Worm (Caenorhabditis elegans) whole organism, L1 larva: Measurements from ENCODE around the gene rig-6.
A peak's percentile ranks its signal among the peaks of the same experiment; 100 is the strongest.

Experiments
- C04F5.9 ChIP-seq: sonication (generic microtip); optimal IDR thresholded peaks from 2 replicates; lab custom pipeline; 2016; ENCODE audit warnings: missing genetic modification characterization, missing compliant biosample characterization
- C16A3.4 ChIP-seq: fragments of 150-350 bp; optimal IDR thresholded peaks from 2 replicates; lab custom pipeline; 2014; ENCODE audit warnings: missing biosample characterization, missing genetic modification characterization
- F16B12.6 ChIP-seq: fragments of 150-350 bp; optimal IDR thresholded peaks from 2 replicates; lab custom pipeline; 2014; ENCODE audit warnings: missing biosample characterization, missing genetic modification characterization
- Y116A8C.19 ChIP-seq: sonication (generic microtip); optimal IDR thresholded peaks from 2 replicates; lab custom pipeline; 2016; ENCODE audit warnings: missing compliant biosample characterization, missing genetic modification characterization, borderline replicate concordance
- aly-2 ChIP-seq: fragments of 150-350 bp; optimal IDR thresholded peaks from 2 replicates; lab custom pipeline; 2014; ENCODE audit warnings: missing biosample characterization, missing genetic modification characterization
- ama-1 ChIP-seq: fragments of 150-350 bp; optimal IDR thresholded peaks from 2 replicates; lab custom pipeline; 2014
- ceh-63 ChIP-seq: fragments of 200-800 bp; sonication (Bioruptor generic); optimal IDR thresholded peaks from 2 replicates; lab custom pipeline; 2018; ENCODE audit warnings: mild to moderate bottlenecking, missing genetic modification characterization, missing compliant biosample characterization
- ceh-82 ChIP-seq, 3 experiments: fragments of 150-350 bp in 1 of 3; sonication (generic microtip) in 2 of 3; optimal IDR thresholded peaks; 2 replicates each; lab custom pipeline; 2014 to 2017; ENCODE audit warnings: missing biosample characterization in 3 of 3, missing genetic modification characterization in 3 of 3
- ceh-88 ChIP-seq: fragments of 200-800 bp; sonication (Bioruptor generic); IDR thresholded peaks from 2 replicates; pipeline ENCODE4 v1.3.6; 2022; ENCODE audit warnings: missing genetic modification characterization, missing compliant biosample characterization
- ceh-90 ChIP-seq: sonication (generic microtip); optimal IDR thresholded peaks from 2 replicates; lab custom pipeline; 2016; ENCODE audit warnings: missing genetic modification characterization, missing compliant biosample characterization
- dpl-1 ChIP-seq, 3 experiments: fragments of 150-350 bp in 2 of 3; sonication (generic microtip) in 1 of 3; optimal IDR thresholded peaks; 2 replicates each; lab custom pipeline; 2014 to 2017; ENCODE audit warnings: missing biosample characterization in 3 of 3, missing genetic modification characterization in 3 of 3, missing genetic modification reagents in 3 of 3
- dsc-1 ChIP-seq: sonication (generic microtip); optimal IDR thresholded peaks from 2 replicates; lab custom pipeline; 2016; ENCODE audit warnings: mild to moderate bottlenecking, missing genetic modification characterization, missing compliant biosample characterization
- efl-3 ChIP-seq: fragments of 200-800 bp; sonication (Bioruptor generic); optimal IDR thresholded peaks from 2 replicates; lab custom pipeline; 2018; ENCODE audit warnings: mild to moderate bottlenecking, missing genetic modification characterization, missing compliant biosample characterization
- egl-13 ChIP-seq: sonication (generic microtip); optimal IDR thresholded peaks from 2 replicates; lab custom pipeline; 2016; ENCODE audit warnings: missing genotype, missing genetic modification reagents, missing genetic modification characterization, missing compliant biosample characterization
- egl-27 ChIP-seq, 2 experiments: fragments of 150-350 bp in 1 of 2; sonication (generic microtip); optimal IDR thresholded peaks; 3 replicates each; lab custom pipeline; 2017 to 2018; ENCODE audit warnings: missing biosample characterization in 2 of 2, missing genetic modification characterization in 2 of 2, missing genetic modification reagents in 2 of 2
- ets-5 ChIP-seq: fragments of 200-800 bp; sonication (Bioruptor generic); IDR thresholded peaks from 2 replicates; pipeline ENCODE4 v1.3.6; 2022; ENCODE audit warnings: missing genetic modification characterization, missing compliant biosample characterization
- fkh-8 ChIP-seq: sonication (generic microtip); optimal IDR thresholded peaks from 2 replicates; lab custom pipeline; 2016; ENCODE audit warnings: mild to moderate bottlenecking, missing genetic modification characterization, missing compliant biosample characterization
- grh-1 ChIP-seq: fragments of 200-800 bp; sonication (Bioruptor generic); IDR thresholded peaks from 2 replicates; pipeline ENCODE4 v1.3.6; 2022; ENCODE audit warnings: missing genetic modification reagents, missing genetic modification characterization, missing compliant biosample characterization
- irx-1 ChIP-seq: sonication (generic microtip); optimal IDR thresholded peaks from 2 replicates; lab custom pipeline; 2016; ENCODE audit warnings: missing genetic modification characterization, missing compliant biosample characterization
- lin-13 ChIP-seq: fragments of 150-350 bp; optimal IDR thresholded peaks from 2 replicates; lab custom pipeline; 2014; ENCODE audit warnings: missing biosample characterization, missing genetic modification reagents, missing genetic modification characterization
- lin-14 ChIP-seq: fragments of 200-800 bp; sonication (Bioruptor generic); optimal IDR thresholded peaks from 2 replicates; lab custom pipeline; 2018; ENCODE audit warnings: mild to moderate bottlenecking, missing genetic modification characterization, moderate library complexity, missing compliant biosample characterization
- lir-3 ChIP-seq: sonication (generic microtip); optimal IDR thresholded peaks from 2 replicates; lab custom pipeline; 2016; ENCODE audit warnings: mild to moderate bottlenecking, missing genetic modification characterization, moderate library complexity, missing compliant biosample characterization; ENCODE audit not compliant: poor library complexity
- mab-9 ChIP-seq: fragments of 200-800 bp; sonication (Bioruptor generic); IDR thresholded peaks from 2 replicates; pipeline ENCODE4 v1.3.6; 2022; ENCODE audit warnings: missing genetic modification reagents, missing genetic modification characterization, missing compliant biosample characterization
- mdl-1 ChIP-seq, 2 experiments: fragments of 150-350 bp; optimal IDR thresholded peaks; 2 replicates each; lab custom pipeline; 2014 to 2017; ENCODE audit warnings: missing biosample characterization in 2 of 2, missing genetic modification characterization in 2 of 2, inconsistent platforms in 1 of 2
- mep-1 ChIP-seq: fragments of 150-350 bp; optimal IDR thresholded peaks from 2 replicates; lab custom pipeline; 2014; ENCODE audit warnings: missing biosample characterization, missing genetic modification characterization
- nhr-11 ChIP-seq: fragments of 150-350 bp; optimal IDR thresholded peaks from 2 replicates; lab custom pipeline; 2014; ENCODE audit warnings: missing biosample characterization, missing genetic modification characterization
- nhr-19 ChIP-seq: fragments of 200-800 bp; sonication (Bioruptor generic); conservative IDR thresholded peaks from 2 replicates; pipeline ENCODE4 v1.3.6; 2022; ENCODE audit warnings: missing genetic modification characterization, missing compliant biosample characterization
- nhr-20 ChIP-seq: sonication (generic microtip); optimal IDR thresholded peaks from 2 replicates; lab custom pipeline; 2016; ENCODE audit warnings: mild to moderate bottlenecking, missing genetic modification characterization, missing compliant biosample characterization
- nhr-237 ChIP-seq: fragments of 150-350 bp; optimal IDR thresholded peaks from 2 replicates; lab custom pipeline; 2014; ENCODE audit warnings: missing biosample characterization, missing genetic modification characterization
- nhr-28 ChIP-seq: fragments of 150-350 bp; optimal IDR thresholded peaks from 2 replicates; lab custom pipeline; 2014; ENCODE audit warnings: missing biosample characterization, missing genetic modification characterization
- nhr-47 ChIP-seq: sonication (generic microtip); optimal IDR thresholded peaks from 2 replicates; lab custom pipeline; 2016; ENCODE audit warnings: mild to moderate bottlenecking, missing genetic modification characterization, moderate library complexity, missing compliant biosample characterization
- nhr-76 ChIP-seq: sonication (generic microtip); optimal IDR thresholded peaks from 2 replicates; lab custom pipeline; 2017; ENCODE audit warnings: missing biosample characterization, missing genetic modification characterization
- nhr-84 ChIP-seq: sonication (generic microtip); optimal IDR thresholded peaks from 2 replicates; lab custom pipeline; 2017; ENCODE audit warnings: missing biosample characterization, missing genetic modification characterization
- pag-3 ChIP-seq: sonication (generic microtip); optimal IDR thresholded peaks from 2 replicates; lab custom pipeline; 2017; ENCODE audit warnings: missing genetic modification characterization, mild to moderate bottlenecking, missing compliant biosample characterization, antibody characterized with exemption, borderline replicate concordance; ENCODE audit not compliant: insufficient read depth
- pax-3 ChIP-seq: fragments of 200-800 bp; sonication (Bioruptor generic); optimal IDR thresholded peaks from 2 replicates; lab custom pipeline; 2018; ENCODE audit warnings: mild to moderate bottlenecking, missing genetic modification characterization, moderate library complexity, missing compliant biosample characterization
- rnt-1 ChIP-seq: sonication (generic microtip); optimal IDR thresholded peaks from 2 replicates; lab custom pipeline; 2016; ENCODE audit warnings: mild to moderate bottlenecking, missing genetic modification characterization, moderate library complexity, missing compliant biosample characterization
- snpc-4 ChIP-seq: fragments of 150-350 bp; optimal IDR thresholded peaks from 2 replicates; lab custom pipeline; 2014; ENCODE audit warnings: missing biosample characterization, missing genetic modification characterization
- snu-23 ChIP-seq: sonication (generic microtip); optimal IDR thresholded peaks from 2 replicates; lab custom pipeline; 2016; ENCODE audit warnings: missing genetic modification characterization, missing compliant biosample characterization
- sptf-1 ChIP-seq: fragments of 150-350 bp; optimal IDR thresholded peaks from 2 replicates; lab custom pipeline; 2014; ENCODE audit warnings: missing biosample characterization, missing genetic modification characterization
- tbx-2 ChIP-seq: sonication (generic microtip); optimal IDR thresholded peaks from 2 replicates; lab custom pipeline; 2016; ENCODE audit warnings: missing genetic modification characterization, missing compliant biosample characterization
- unc-130 ChIP-seq: fragments of 150-350 bp; optimal IDR thresholded peaks from 2 replicates; lab custom pipeline; 2017; ENCODE audit warnings: missing biosample characterization, missing genetic modification characterization, inconsistent platforms
- unc-98 ChIP-seq: fragments of 200-800 bp; sonication (Bioruptor generic); IDR thresholded peaks from 2 replicates; pipeline ENCODE4 v1.3.6; 2022; ENCODE audit warnings: missing genetic modification characterization, missing compliant biosample characterization
- vab-15 ChIP-seq: sonication (generic microtip); optimal IDR thresholded peaks from 2 replicates; lab custom pipeline; 2017; ENCODE audit warnings: missing genotype, mild to moderate bottlenecking, missing genetic modification characterization, missing compliant biosample characterization
- xbp-1 ChIP-seq: sonication (generic microtip); optimal IDR thresholded peaks from 2 replicates; lab custom pipeline; 2016; ENCODE audit warnings: missing genetic modification characterization, missing compliant biosample characterization
- zag-1 ChIP-seq: fragments of 150-350 bp; optimal IDR thresholded peaks from 2 replicates; lab custom pipeline; 2014; ENCODE audit warnings: missing biosample characterization, missing genetic modification characterization
- ztf-4 ChIP-seq: fragments of 150-350 bp; optimal IDR thresholded peaks from 2 replicates; lab custom pipeline; 2014; ENCODE audit warnings: missing biosample characterization, missing genetic modification characterization

The rig-6 gene

ce11 chrII:4791272-4791671, 20.6 kb downstream of the rig-6 start, which contains the start of gene F26G1.1 (continued):
- peak; percentile 64 for TF ChIP-seq fkh-8 (tag; lab: Kevin White, UChicago)
- TF ChIP-seq ama-1 (lab: Kevin White, UChicago) = no peak
- TF ChIP-seq vab-15 = no peak
- peak; percentile 92 for TF ChIP-seq egl-13
- TF ChIP-seq nhr-76 (tag; lab: Kevin White, UChicago) = no peak
- TF ChIP-seq ets-5 (GFP tag; lab: Robert Waterston, UW) = no peak
- TF ChIP-seq pag-3 (tag; lab: Kevin White, UChicago) = no peak
- peak; percentile 50 for TF ChIP-seq F16B12.6 (tag; lab: Kevin White, UChicago)
- no peak for TF ChIP-seq mep-1
- TF ChIP-seq nhr-237 (tag; lab: Kevin White, UChicago) = no peak
- peak; percentile 98 for TF ChIP-seq rnt-1 (tag; lab: Kevin White, UChicago)
- TF ChIP-seq ceh-90 (tag; lab: Kevin White, UChicago) = peak; percentile 98
- peak; percentile 89 for TF ChIP-seq tbx-2
- TF ChIP-seq nhr-47 (tag; lab: Kevin White, UChicago) = peak; percentile 89
- peak; percentile 65 for TF ChIP-seq lin-14 (GFP tag; lab: Kevin White, UChicago)
- peak; percentile 30 for TF ChIP-seq snpc-4 (tag; lab: Kevin White, UChicago)
- peak; percentile 76 for TF ChIP-seq mab-9 (GFP tag; lab: Robert Waterston, UW)
- TF ChIP-seq dsc-1 (tag; lab: Kevin White, UChicago) = peak; percentile 90
- TF ChIP-seq nhr-84 = no peak
- peak; percentile 75 for TF ChIP-seq nhr-20 (tag; lab: Kevin White, UChicago)
- TF ChIP-seq mdl-1 (tag; optimal IDR thresholded peaks at IDR 0.05; lab: Kevin White, UChicago) = peak in 1 of 2 experiments; percentile 50
- peak; percentile 27 for TF ChIP-seq efl-3
- TF ChIP-seq nhr-11 (tag; lab: Kevin White, UChicago) = no peak
- TF ChIP-seq unc-98 (GFP tag; lab: Robert Waterston, UW) = peak; percentile 82
- TF ChIP-seq C16A3.4 (tag; lab: Kevin White, UChicago) = peak; percentile 12
- TF ChIP-seq ceh-88 (GFP tag; lab: Robert Waterston, UW) = peak; percentile 35; the same call in 1 of the 2 replicates
- TF ChIP-seq unc-130 (tag; lab: Kevin White, UChicago) = peak; percentile 54
- no peak for TF ChIP-seq ztf-4 (tag; lab: Kevin White, UChicago)
- no peak for TF ChIP-seq nhr-28 (tag; lab: Kevin White, UChicago)
- peak; percentile 74 for TF ChIP-seq C04F5.9
- peak; percentile 78 for TF ChIP-seq xbp-1 (tag; lab: Kevin White, UChicago)
- peak; percentile 90 for TF ChIP-seq pax-3
- TF ChIP-seq grh-1 = peak; percentile 79
- TF ChIP-seq irx-1 (tag; lab: Kevin White, UChicago) = peak; percentile 96
- TF ChIP-seq ceh-63 (GFP tag; lab: Kevin White, UChicago) = no peak
- TF ChIP-seq snu-23 (GFP tag; lab: Kevin White, UChicago) = peak; percentile 66
- no peak for TF ChIP-seq aly-2 (tag; lab: Kevin White, UChicago)
- no peak for TF ChIP-seq zag-1 (tag; lab: Kevin White, UChicago)
- peak; percentile 29 to 53 (median 49) for TF ChIP-seq ceh-82 (tag; optimal IDR thresholded peaks at IDR 0.05; lab: Kevin White, UChicago)
- TF ChIP-seq lir-3 (tag; lab: Kevin White, UChicago) = peak; percentile 95
- peak; percentile 84 to 93 (median 92) for TF ChIP-seq dpl-1 (GFP tag; optimal IDR thresholded peaks at IDR 0.05; lab: Kevin White, UChicago)
- peak; percentile 80 for TF ChIP-seq nhr-19 (GFP tag; lab: Robert Waterston, UW)
- TF ChIP-seq lin-13 (GFP tag; lab: Kevin White, UChicago) = peak; percentile 2
- TF ChIP-seq sptf-1 = no peak
- TF ChIP-seq egl-27 (tag; optimal IDR thresholded peaks at IDR 0.05; lab: Kevin White, UChicago) = no peak
- TF ChIP-seq Y116A8C.19 = peak; percentile 64
- TF ChIP-seq, all 84 proteins: peak for 52
